Worm (Caenorhabditis elegans) whole organism, midembryonic: Measurements from ENCODE around the gene C29F3.3.

ENCODE experiments used
- T22C8.4 ChIP-seq: fragments of 200-800 bp; sonication (Bioruptor generic); IDR thresholded peaks from 2 replicates; pipeline ENCODE4 v1.3.6; 2022; ENCODE audit warnings: missing genetic modification characterization, missing compliant biosample characterization
- cog-1 ChIP-seq: sonication (generic microtip); optimal IDR thresholded peaks from 2 replicates; lab custom pipeline; 2016; ENCODE audit warnings: missing genetic modification characterization, missing compliant biosample characterization
- flt-1 ChIP-seq: fragments of 200-800 bp; sonication (Bioruptor generic); IDR thresholded peaks from 2 replicates; pipeline ENCODE4 v1.3.6; 2022; ENCODE audit warnings: missing genetic modification characterization, missing compliant biosample characterization
- klf-2 ChIP-seq: fragments of 200-800 bp; sonication (Bioruptor generic); conservative IDR thresholded peaks from 2 replicates; pipeline ENCODE4 v1.3.6; 2022; ENCODE audit warnings: missing genetic modification reagents, missing genetic modification characterization, missing compliant biosample characterization
- med-1 ChIP-seq: sonication (generic microtip); optimal IDR thresholded peaks from 2 replicates; lab custom pipeline; 2017; ENCODE audit warnings: missing genetic modification characterization, mild to moderate bottlenecking, missing compliant biosample characterization, antibody characterized with exemption, missing genetic modification reagents; ENCODE audit not compliant: insufficient read depth
- ref-1 ChIP-seq: fragments of 200-800 bp; sonication (Bioruptor generic); conservative IDR thresholded peaks from 2 replicates; pipeline ENCODE4 v1.3.6; 2022; ENCODE audit warnings: missing genetic modification reagents, missing genetic modification characterization, missing compliant biosample characterization
- tab-1 ChIP-seq: fragments of 200-800 bp; sonication (Bioruptor generic); IDR thresholded peaks from 2 replicates; pipeline ENCODE4 v1.3.6; 2022; ENCODE audit warnings: missing genetic modification characterization, missing compliant biosample characterization
- ztf-23 ChIP-seq: fragments of 200-800 bp; sonication (Bioruptor generic); IDR thresholded peaks from 2 replicates; pipeline ENCODE4 v1.3.6; 2022; ENCODE audit warnings: missing genetic modification reagents, missing genetic modification characterization, missing compliant biosample characterization
- ztf-29 ChIP-seq: fragments of 200-800 bp; sonication (Bioruptor generic); IDR thresholded peaks from 2 replicates; pipeline ENCODE4 v1.3.6; 2022; ENCODE audit warnings: missing genetic modification reagents, missing genetic modification characterization, missing compliant biosample characterization

- TF ChIP-seq med-1 (no peak), klf-2 (no peak), ztf-23 (GFP tag; lab: Robert Waterston, UW) (no peak), cog-1 (no peak), T22C8.4 (GFP tag; lab: Robert Waterston, UW) (no peak), ztf-29 (no peak), ref-1 (GFP tag; lab: Robert Waterston, UW) (no peak), flt-1 (GFP tag; lab: Robert Waterston, UW) (no peak), tab-1 (no peak)
Observed at ce11 chrV:15376223-15376622, 29.0 kb upstream of the C29F3.3 start, which contains the start of gene srh-52.
